Fruit fly (Drosophila melanogaster): Measurements from ENCODE around the gene Taf4.

Taf4 gene

dm6 chr3L:16128481-16128972 lies 15.5 kb downstream of the Taf4 start, which contains the start of gene Pgm1 (continued):
- TF ChIP-seq phol (tag; optimal IDR thresholded peaks at IDR 0.05) (peak; percentile 79), Trl (optimal IDR thresholded peaks at IDR 0.05) (no peak), Trl (GFP tag; optimal IDR thresholded peaks at IDR 0.05) (peak; percentile 94), Bteb2 (GFP tag; optimal IDR thresholded peaks at IDR 0.05) (peak; percentile 90), CG13296 (GFP tag; optimal IDR thresholded peaks at IDR 0.05) (peak; percentile 86), slp2 (GFP tag; optimal IDR thresholded peaks at IDR 0.05) (peak; percentile 88), CTCF (GFP tag; optimal IDR thresholded peaks at IDR 0.05) (no peak), CG11696 (GFP tag; IDR thresholded peaks at IDR 0.05) (peak; percentile 56; the same call in 1 of the 2 replicates), CG2889 (GFP tag; IDR thresholded peaks at IDR 0.05) (peak; percentile 69; the same call in 2 of the 3 replicates), CG4730 (GFP tag; IDR thresholded peaks at IDR 0.05) (peak; percentile 44), tx (GFP tag; optimal IDR thresholded peaks at IDR 0.05) (peak; percentile 88), p53 (GFP tag; optimal IDR thresholded peaks at IDR 0.05) (peak; percentile 89), HLHmδ (GFP tag; optimal IDR thresholded peaks at IDR 0.05) (no peak), row (GFP tag; IDR thresholded peaks at IDR 0.05) (peak; percentile 99), Xrp1 (GFP tag; IDR thresholded peaks at IDR 0.05) (peak; percentile 84), MESR4 (GFP tag; optimal IDR thresholded peaks at IDR 0.05) (peak; percentile 42), CG10321 (GFP tag; IDR thresholded peaks at IDR 0.05) (no peak), sug (tag; optimal IDR thresholded peaks at IDR 0.05) (peak; percentile 90), Myb (GFP tag; optimal IDR thresholded peaks at IDR 0.05) (peak; percentile 81), CG7372 (GFP tag; IDR thresholded peaks at IDR 0.05) (no peak), CG13123 (GFP tag; optimal IDR thresholded peaks at IDR 0.05) (peak; percentile 73), eyg (GFP tag; optimal IDR thresholded peaks at IDR 0.05) (peak; percentile 71), CG14441 (GFP tag; IDR thresholded peaks at IDR 0.05) (peak; percentile 78), CG30403 (GFP tag; optimal IDR thresholded peaks at IDR 0.05) (peak; percentile 85), CG10654 (GFP tag; optimal IDR thresholded peaks at IDR 0.05) (peak; percentile 77), nerfin-2 (GFP tag; IDR thresholded peaks at IDR 0.05; ENCODE audit: partially characterized antibody) (no peak), scrt (GFP tag; optimal IDR thresholded peaks at IDR 0.05) (peak; percentile 80), usp (GFP tag; optimal IDR thresholded peaks at IDR 0.05) (no peak), stc (GFP tag; IDR thresholded peaks at IDR 0.05) (peak; percentile 72), cas (GFP tag; IDR thresholded peaks at IDR 0.05) (peak; percentile 49; the same call in 1 of the 2 replicates), CG10209 (GFP tag; optimal IDR thresholded peaks at IDR 0.05) (peak; percentile 78), MBD-R2 (GFP tag; IDR thresholded peaks at IDR 0.05) (peak; percentile 64; the same call in 1 of the 2 replicates), CG1529 (GFP tag; optimal IDR thresholded peaks at IDR 0.05) (peak; percentile 65), nerfin-1 (tag; optimal IDR thresholded peaks at IDR 0.05) (peak; percentile 76), CG15696 (tag; optimal IDR thresholded peaks at IDR 0.05) (peak; percentile 41), CG14014 (GFP tag; IDR thresholded peaks at IDR 0.05) (peak; percentile 76), CG17385 (GFP tag; optimal IDR thresholded peaks at IDR 0.05) (peak; percentile 68), CG34224 (GFP tag; IDR thresholded peaks at IDR 0.05; ENCODE audit: partially characterized antibody) (0 out of 3 replicates have a peak, but pooled peaks have one; percentile 31), h (optimal IDR thresholded peaks at IDR 0.05) (no peak), CG4328 (GFP tag; optimal IDR thresholded peaks at IDR 0.05) (no peak), CG14667 (GFP tag; IDR thresholded peaks at IDR 0.05) (peak; percentile 69; the same call in 1 of the 2 replicates), C15 (GFP tag; IDR thresholded peaks at IDR 0.05) (no peak; the same call in 2 of the 3 replicates), zen2 (GFP tag; IDR thresholded peaks at IDR 0.05; ENCODE audit: partially characterized antibody) (no peak), CG11723 (GFP tag; optimal IDR thresholded peaks at IDR 0.05) (peak; percentile 76), dimm (GFP tag; IDR thresholded peaks at IDR 0.05) (no peak), Sry-β (GFP tag; optimal IDR thresholded peaks at IDR 0.05) (no peak), Lhr (GFP tag; optimal IDR thresholded peaks at IDR 0.05) (no peak), Optix (GFP tag; IDR thresholded peaks at IDR 0.05) (peak; percentile 83), fd64A (GFP tag; optimal IDR thresholded peaks at IDR 0.05) (peak; percentile 69), CG5180 (GFP tag; optimal IDR thresholded peaks at IDR 0.05) (peak; percentile 50), Hr51 (GFP tag; optimal IDR thresholded peaks at IDR 0.05) (peak in 1 of 2 experiments; percentile 84), CG33213 (GFP tag; optimal IDR thresholded peaks at IDR 0.05) (peak; percentile 85)

Data from whole organism, embryonic.